Worm (Caenorhabditis elegans) whole organism, L4 larva: ENCODE data around the gene nhr-164.
"Not testable (repeated sequence)": the region's sequence is repeated elsewhere in the genome, so short reads cannot be mapped to it uniquely, and the experiment has no call there.

Experiments
- D1046.2 ChIP-seq: fragments of 200-800 bp; sonication (Bioruptor generic); IDR thresholded peaks from 2 replicates; pipeline ENCODE4 v1.3.6; 2022; ENCODE audit warnings: missing genetic modification characterization, missing compliant biosample characterization
- F37D6.2 ChIP-seq: sonication (generic microtip); optimal IDR thresholded peaks from 2 replicates; lab custom pipeline; 2016; ENCODE audit warnings: mild to moderate bottlenecking, missing genetic modification characterization, missing compliant biosample characterization
- F49E8.2 ChIP-seq: sonication (generic microtip); optimal IDR thresholded peaks from 2 replicates; lab custom pipeline; 2016; ENCODE audit warnings: missing compliant biosample characterization, mild to moderate bottlenecking, missing genetic modification characterization, borderline replicate concordance
- T26A8.4 ChIP-seq: fragments of 200-800 bp; sonication (Bioruptor generic); IDR thresholded peaks from 2 replicates; pipeline ENCODE4 v1.3.6; 2022; ENCODE audit warnings: missing genetic modification characterization, missing compliant biosample characterization
- aly-2 ChIP-seq: sonication (generic microtip); optimal IDR thresholded peaks from 2 replicates; lab custom pipeline; 2018; ENCODE audit warnings: missing biosample characterization, missing genetic modification characterization
- ceh-20 ChIP-seq: fragments of 200-800 bp; sonication (Bioruptor generic); IDR thresholded peaks from 2 replicates; pipeline ENCODE4 v1.3.6; 2022; ENCODE audit warnings: missing genetic modification reagents, missing genetic modification characterization, missing compliant biosample characterization
- ceh-28 ChIP-seq: fragments of 150-350 bp; optimal IDR thresholded peaks from 2 replicates; lab custom pipeline; 2014; ENCODE audit warnings: missing biosample characterization, missing genetic modification reagents, missing genetic modification characterization
- ceh-44 ChIP-seq: fragments of 200-800 bp; sonication (Bioruptor generic); IDR thresholded peaks from 2 replicates; pipeline ENCODE4 v1.3.6; 2022; ENCODE audit warnings: missing genetic modification reagents, missing genetic modification characterization, missing compliant biosample characterization
- daf-19 ChIP-seq: fragments of 200-800 bp; sonication (Bioruptor generic); conservative IDR thresholded peaks from 2 replicates; pipeline ENCODE4 v1.3.6; 2022; ENCODE audit warnings: missing genetic modification characterization, missing compliant biosample characterization
- dmd-8 ChIP-seq: fragments of 200-800 bp; sonication (Bioruptor generic); IDR thresholded peaks from 2 replicates; pipeline ENCODE4 v1.3.6; 2022; ENCODE audit warnings: missing genetic modification characterization, missing compliant biosample characterization
- dmd-9 ChIP-seq: fragments of 200-800 bp; sonication (Bioruptor generic); IDR thresholded peaks from 2 replicates; pipeline ENCODE4 v1.3.6; 2022; ENCODE audit warnings: missing genetic modification reagents, missing genetic modification characterization, missing compliant biosample characterization
- hif-1 ChIP-seq, 2 experiments: sonication (generic microtip); optimal IDR thresholded peaks; 2 replicates each; lab custom pipeline; 2016 to 2017; ENCODE audit warnings: missing compliant biosample characterization in 2 of 2, missing genetic modification characterization in 2 of 2, missing genetic modification reagents in 2 of 2, missing genotype in 2 of 2, mild to moderate bottlenecking in 1 of 2
- hlh-30 ChIP-seq: sonication (generic microtip); optimal IDR thresholded peaks from 2 replicates; lab custom pipeline; 2017; ENCODE audit warnings: antibody characterized with exemption, mild to moderate bottlenecking, missing genetic modification characterization, missing compliant biosample characterization; ENCODE audit not compliant: insufficient read depth
- lim-7 ChIP-seq: fragments of 200-800 bp; sonication (Bioruptor generic); IDR thresholded peaks from 2 replicates; pipeline ENCODE4 v1.3.6; 2022; ENCODE audit warnings: missing genetic modification characterization, missing compliant biosample characterization
- lin-15B ChIP-seq: fragments of 150-350 bp; sonication (generic microtip); optimal IDR thresholded peaks from 3 replicates; lab custom pipeline; 2014; ENCODE audit warnings: missing biosample characterization, missing genetic modification characterization
- lin-38 ChIP-seq: fragments of 200-800 bp; sonication (Bioruptor generic); IDR thresholded peaks from 2 replicates; pipeline ENCODE4 v1.3.6; 2022; ENCODE audit warnings: missing genetic modification reagents, missing genetic modification characterization, missing compliant biosample characterization
- lsy-2 ChIP-seq, 2 experiments: fragments of 150-350 bp in 1 of 2; sonication (generic microtip) in 1 of 2; optimal IDR thresholded peaks; 2 replicates each; lab custom pipeline; 2014 to 2017; ENCODE audit warnings: missing biosample characterization in 2 of 2, missing genetic modification characterization in 2 of 2
- mdl-1 ChIP-seq, 2 experiments: fragments of 150-350 bp in 1 of 2; sonication (generic microtip) in 1 of 2; optimal IDR thresholded peaks; 2 replicates each; lab custom pipeline; 2014 to 2017; ENCODE audit warnings: missing biosample characterization in 2 of 2, missing genetic modification characterization in 2 of 2
- mxl-3 ChIP-seq: fragments of 200-800 bp; sonication (Bioruptor generic); optimal IDR thresholded peaks from 2 replicates; lab custom pipeline; 2018; ENCODE audit warnings: mild to moderate bottlenecking, missing genetic modification characterization, missing compliant biosample characterization
- nhr-10 ChIP-seq: fragments of 150-350 bp; optimal IDR thresholded peaks from 2 replicates; lab custom pipeline; 2014; ENCODE audit warnings: missing biosample characterization, missing genetic modification characterization
- nhr-11 ChIP-seq: fragments of 150-350 bp; optimal IDR thresholded peaks from 2 replicates; lab custom pipeline; 2014; ENCODE audit warnings: missing biosample characterization, missing genetic modification characterization
- nhr-28 ChIP-seq: fragments of 150-350 bp; optimal IDR thresholded peaks from 2 replicates; lab custom pipeline; 2014; ENCODE audit warnings: missing biosample characterization, missing genetic modification characterization
- nhr-41 ChIP-seq: fragments of 200-800 bp; sonication (Bioruptor generic); IDR thresholded peaks from 2 replicates; pipeline ENCODE4 v1.3.6; 2022; ENCODE audit warnings: missing genetic modification reagents, missing genetic modification characterization, missing compliant biosample characterization
- nhr-76 ChIP-seq: fragments of 150-350 bp; optimal IDR thresholded peaks from 2 replicates; lab custom pipeline; 2014; ENCODE audit warnings: missing biosample characterization, missing genetic modification characterization
- php-3 ChIP-seq: fragments of 200-800 bp; sonication (Bioruptor generic); IDR thresholded peaks from 2 replicates; pipeline ENCODE4 v1.3.6; 2022; ENCODE audit warnings: missing genetic modification reagents, missing genetic modification characterization, missing compliant biosample characterization
- rbr-2 ChIP-seq: sonication (generic microtip); optimal IDR thresholded peaks from 2 replicates; lab custom pipeline; 2016; ENCODE audit warnings: missing genotype, missing genetic modification characterization, missing compliant biosample characterization
- set-16 ChIP-seq: fragments of 200-800 bp; sonication (Bioruptor generic); IDR thresholded peaks from 2 replicates; pipeline ENCODE4 v1.3.6; 2022; ENCODE audit warnings: missing genetic modification reagents, missing genetic modification characterization, missing compliant biosample characterization
- spr-1 ChIP-seq: sonication (generic microtip); optimal IDR thresholded peaks from 2 replicates; lab custom pipeline; 2016; ENCODE audit warnings: mild to moderate bottlenecking, missing genetic modification characterization, missing compliant biosample characterization
- tag-97 ChIP-seq: fragments of 200-800 bp; sonication (Bioruptor generic); IDR thresholded peaks from 2 replicates; pipeline ENCODE4 v1.3.6; 2022; ENCODE audit warnings: missing genetic modification characterization, missing compliant biosample characterization
- unc-130 ChIP-seq: sonication (generic microtip); optimal IDR thresholded peaks from 2 replicates; lab custom pipeline; 2016; ENCODE audit warnings: missing genetic modification reagents, missing genetic modification characterization, missing compliant biosample characterization
- zag-1 ChIP-seq: fragments of 150-350 bp; optimal IDR thresholded peaks from 2 replicates; lab custom pipeline; 2014; ENCODE audit warnings: missing biosample characterization, missing genetic modification characterization
- zip-11 ChIP-seq: fragments of 200-800 bp; sonication (Bioruptor generic); IDR thresholded peaks from 2 replicates; pipeline ENCODE4 v1.3.6; 2022; ENCODE audit warnings: missing genetic modification characterization, missing compliant biosample characterization
- zip-2 ChIP-seq: fragments of 150-350 bp; optimal IDR thresholded peaks from 2 replicates; lab custom pipeline; 2014; ENCODE audit warnings: missing biosample characterization, missing genetic modification characterization
- ztf-11 ChIP-seq: fragments of 150-350 bp; optimal IDR thresholded peaks from 2 replicates; lab custom pipeline; 2014; ENCODE audit warnings: missing biosample characterization, missing genetic modification characterization

The nhr-164 gene

DNA sequence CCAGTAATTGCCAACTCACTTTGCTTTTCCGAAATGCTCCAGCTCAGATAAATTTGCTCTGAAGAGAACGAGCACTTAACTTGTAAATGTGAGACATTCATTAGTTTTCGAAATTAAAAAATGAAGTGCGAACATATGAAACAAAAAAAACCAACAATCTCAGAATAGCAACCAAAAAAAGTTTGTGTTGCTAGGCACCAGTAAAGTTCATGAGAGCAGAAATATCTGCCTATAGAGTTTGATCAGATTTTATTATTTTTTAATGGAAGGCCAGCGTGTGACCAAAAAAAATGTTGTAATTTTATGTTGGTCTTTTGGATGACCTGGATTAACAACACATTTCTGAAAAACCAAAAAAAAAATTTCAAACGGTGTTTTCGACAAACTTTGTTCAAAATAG is 28.6 kb upstream of the nhr-164 start, which contains the start of gene M01B2.12:
M01B2.12 (minus strand) TSS at position 101 of the 400 bp plus-strand sequence.
- TF ChIP-seq hlh-30 (no peak), dmd-8 (GFP tag; lab: Robert Waterston, UW) (no peak), rbr-2 (no peak), spr-1 (no peak), T26A8.4 (GFP tag; lab: Robert Waterston, UW) (no peak), lsy-2 (tag; optimal IDR thresholded peaks at IDR 0.05; lab: Kevin White, UChicago) (no peak), nhr-28 (tag; lab: Kevin White, UChicago) (no peak), D1046.2 (GFP tag; lab: Robert Waterston, UW) (no peak), lin-15B (no peak), mxl-3 (GFP tag; lab: Kevin White, UChicago) (no peak), zip-11 (GFP tag; lab: Robert Waterston, UW) (no peak), ztf-11 (tag; lab: Kevin White, UChicago) (no peak), F37D6.2 (tag; lab: Kevin White, UChicago) (no peak), ceh-28 (no peak), dmd-9 (GFP tag; lab: Robert Waterston, UW) (no peak), tag-97 (no peak), lim-7 (GFP tag; lab: Robert Waterston, UW) (no peak)

- TF ChIP-seq hif-1 (tag; optimal IDR thresholded peaks at IDR 0.05; lab: Kevin White, UChicago); F49E8.2 (tag; lab: Kevin White, UChicago); hlh-30: not testable (repeated sequence)
- TF ChIP-seq, all 104 proteins: peak for 0; not testable (repeated sequence) for 104
These were observed 26.8 kb upstream of the nhr-164 start, which contains the start of gene M01B2.10 for ce11 chrV:15262336-15262735. Gene M01B2.10, minus strand, starts transcription at chrV:15262436.

DNA sequence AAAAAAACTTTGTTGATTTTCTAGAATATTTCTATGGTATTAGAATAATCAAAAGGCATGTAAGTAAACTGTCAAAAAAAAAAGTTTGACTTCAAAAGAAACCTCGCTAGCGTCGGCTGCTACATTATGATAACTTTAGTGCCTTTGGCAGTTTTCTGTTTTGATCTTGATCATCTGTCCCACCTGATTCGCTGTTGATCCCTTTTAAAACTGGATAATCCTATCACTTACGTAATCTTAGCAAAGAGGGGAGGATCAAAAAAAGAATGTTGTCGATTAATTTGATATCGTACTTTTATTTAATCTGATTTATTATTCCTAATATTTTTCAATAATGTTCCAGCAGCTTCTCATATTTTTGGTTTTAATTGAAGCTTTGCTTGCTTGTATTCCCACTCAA is 24.3 kb upstream of the nhr-164 start, which contains the start of gene M01B2.8:
M01B2.8 (plus strand) TSS at position 301 of the 400 bp plus-strand sequence.
- TF ChIP-seq dmd-8 (GFP tag; lab: Robert Waterston, UW) (no peak), zag-1 (no peak), ceh-44 (GFP tag; lab: Robert Waterston, UW) (no peak), ceh-20 (GFP tag; lab: Robert Waterston, UW) (no peak), nhr-41 (GFP tag; lab: Robert Waterston, UW) (no peak), unc-130 (GFP tag; lab: Kevin White, UChicago) (no peak), lin-38 (GFP tag; lab: Robert Waterston, UW) (no peak), set-16 (GFP tag; lab: Robert Waterston, UW) (no peak), nhr-76 (tag; lab: Kevin White, UChicago) (no peak), zip-2 (tag; lab: Kevin White, UChicago) (no peak), nhr-11 (tag; lab: Kevin White, UChicago) (no peak), nhr-10 (tag; lab: Kevin White, UChicago) (no peak), rbr-2 (no peak), php-3 (GFP tag; lab: Robert Waterston, UW) (no peak)

ce11 chrV:15259049-15259448 is 23.5 kb upstream of the nhr-164 start, which contains the start of gene srsx-37:
Gene srsx-37, minus strand, starts transcription at chrV:15259149.
- no peak for TF ChIP-seq ceh-28
- TF ChIP-seq mdl-1 (tag; optimal IDR thresholded peaks at IDR 0.05; lab: Kevin White, UChicago): no peak

- not testable (repeated sequence) for TF ChIP-seq dmd-8 (GFP tag; lab: Robert Waterston, UW); daf-19 (GFP tag; lab: Robert Waterston, UW); aly-2
These were observed 21.1 kb upstream of the nhr-164 start, which contains the start of gene srsx-39 for ce11 chrV:15256669-15257068. Gene srsx-39, minus strand, starts transcription at chrV:15256769.
